Fruit fly (Drosophila melanogaster) whole organism, embryonic: ENCODE measurements around the gene CG15047.

Source experiments
- ATbp ChIP-seq: fragments of 200-800 bp; sonication (Bioruptor generic); optimal IDR thresholded peaks from 2 replicates; lab custom pipeline; 2017; ENCODE audit warnings: missing biosample characterization, mild to moderate bottlenecking, missing genetic modification characterization, missing genetic modification reagents
- Atf6 ChIP-seq: fragments of 200-800 bp; sonication (Bioruptor generic); IDR thresholded peaks from 2 replicates; pipeline ENCODE4 v1.3.6; 2022; ENCODE audit warnings: missing biosample characterization, missing genetic modification characterization
- CG10209 ChIP-seq: fragments of 200-800 bp; sonication (Bioruptor generic); optimal IDR thresholded peaks from 3 replicates; lab custom pipeline; 2017; ENCODE audit warnings: missing biosample characterization, mild to moderate bottlenecking, missing genetic modification characterization, missing genetic modification reagents
- CG11456 ChIP-seq: fragments of 200-800 bp; sonication (Bioruptor generic); IDR thresholded peaks from 3 replicates; pipeline ENCODE4 v1.3.6; 2022; ENCODE audit warnings: missing biosample characterization, missing genetic modification characterization
- CG11504 ChIP-seq: fragments of 200-800 bp; sonication (Bioruptor generic); optimal IDR thresholded peaks from 3 replicates; lab custom pipeline; 2019; ENCODE audit warnings: missing biosample characterization, mild to moderate bottlenecking, missing genetic modification characterization, moderate library complexity
- CG16863 ChIP-seq: fragments of 200-800 bp; sonication (Bioruptor generic); optimal IDR thresholded peaks from 3 replicates; lab custom pipeline; 2016; ENCODE audit warnings: missing biosample characterization, missing genetic modification characterization
- CG18764 ChIP-seq: fragments of 200-800 bp; sonication (Bioruptor generic); optimal IDR thresholded peaks from 3 replicates; lab custom pipeline; 2016; ENCODE audit warnings: missing biosample characterization, missing genetic modification characterization
- CG2129 ChIP-seq: fragments of 200-800 bp; sonication (Bioruptor generic); IDR thresholded peaks from 2 replicates; pipeline ENCODE4 v1.3.6; 2022; ENCODE audit warnings: missing biosample characterization, missing genetic modification characterization; ENCODE audit not compliant: partially characterized antibody
- CG3995 ChIP-seq: fragments of 200-800 bp; sonication (Bioruptor generic); optimal IDR thresholded peaks from 3 replicates; lab custom pipeline; 2016; ENCODE audit warnings: missing biosample characterization, missing genetic modification characterization
- CG5953 ChIP-seq: fragments of 200-800 bp; sonication (Bioruptor generic); IDR thresholded peaks from 2 replicates; pipeline ENCODE4 v1.3.6; 2022; ENCODE audit warnings: missing biosample characterization, missing genetic modification characterization
- CG6654 ChIP-seq: fragments of 200-800 bp; sonication (Bioruptor generic); optimal IDR thresholded peaks from 2 replicates; lab custom pipeline; 2017; ENCODE audit warnings: missing biosample characterization, mild to moderate bottlenecking, missing genetic modification characterization
- CG6854 ChIP-seq: fragments of 200-800 bp; sonication (Bioruptor generic); optimal IDR thresholded peaks from 3 replicates; lab custom pipeline; 2017; ENCODE audit warnings: missing biosample characterization, mild to moderate bottlenecking, missing genetic modification characterization
- CG7372 ChIP-seq: fragments of 200-800 bp; sonication (Bioruptor generic); IDR thresholded peaks from 2 replicates; pipeline ENCODE4 v1.3.6; 2022; ENCODE audit warnings: missing biosample characterization, missing genetic modification characterization
- CG7839 ChIP-seq: fragments of 200-800 bp; sonication (Bioruptor generic); optimal IDR thresholded peaks from 3 replicates; lab custom pipeline; 2018; ENCODE audit warnings: missing biosample characterization, mild to moderate bottlenecking, missing genetic modification characterization, moderate library complexity
- CG9609 ChIP-seq: fragments of 200-800 bp; sonication (Bioruptor generic); optimal IDR thresholded peaks from 3 replicates; lab custom pipeline; 2016; ENCODE audit warnings: missing biosample characterization, missing genetic modification characterization
- CG9797 ChIP-seq: fragments of 200-800 bp; sonication (Bioruptor generic); optimal IDR thresholded peaks from 3 replicates; lab custom pipeline; 2018; ENCODE audit warnings: missing biosample characterization, mild to moderate bottlenecking, missing genetic modification characterization
- Dll ChIP-seq: fragments of 200-800 bp; sonication (Bioruptor generic); IDR thresholded peaks from 4 replicates; pipeline ENCODE4 v1.3.6; 2022; ENCODE audit warnings: missing biosample characterization, missing genetic modification characterization; ENCODE audit not compliant: partially characterized antibody
- Dp ChIP-seq: fragments of 200-800 bp; sonication (Bioruptor generic); optimal IDR thresholded peaks from 2 replicates; lab custom pipeline; 2018; ENCODE audit warnings: missing biosample characterization, mild to moderate bottlenecking, missing genetic modification characterization, moderate library complexity
- Drgx ChIP-seq: fragments of 200-800 bp; sonication (Bioruptor generic); IDR thresholded peaks from 2 replicates; pipeline ENCODE4 v1.3.6; 2022; ENCODE audit warnings: missing biosample characterization, missing genetic modification characterization
- Ets65A ChIP-seq: fragments of 200-800 bp; sonication (Bioruptor generic); peaks from one replicate; lab custom pipeline; 2016; ENCODE audit warnings: missing biosample characterization, missing genetic modification characterization
- Fer3 ChIP-seq: fragments of 200-800 bp; sonication (Bioruptor generic); optimal IDR thresholded peaks from 2 replicates; lab custom pipeline; 2018; ENCODE audit warnings: missing biosample characterization, mild to moderate bottlenecking, missing genetic modification characterization, moderate library complexity
- HLH4C ChIP-seq: fragments of 200-800 bp; sonication (Bioruptor generic); IDR thresholded peaks from 3 replicates; pipeline ENCODE4 v1.3.6; 2022; ENCODE audit warnings: missing biosample characterization, missing genetic modification characterization; ENCODE audit not compliant: partially characterized antibody
- Hr39 ChIP-seq: fragments of >200 bp; optimal IDR thresholded peaks from 2 replicates; lab custom pipeline; 2017
- Hsf ChIP-seq: fragments of 200-800 bp; sonication (Bioruptor generic); optimal IDR thresholded peaks from 3 replicates; lab custom pipeline; 2016; ENCODE audit warnings: missing biosample characterization, missing genetic modification characterization
- Meics ChIP-seq: fragments of 200-800 bp; sonication (Bioruptor generic); optimal IDR thresholded peaks from 2 replicates; lab custom pipeline; 2017; ENCODE audit warnings: missing biosample characterization, mild to moderate bottlenecking, missing genetic modification characterization
- Scr ChIP-seq: fragments of 200-800 bp; sonication (Bioruptor generic); IDR thresholded peaks from 2 replicates; pipeline ENCODE4 v1.3.6; 2022; ENCODE audit warnings: missing biosample characterization, missing genetic modification characterization; ENCODE audit not compliant: partially characterized antibody
- Six4 ChIP-seq: fragments of 200-800 bp; sonication (Bioruptor generic); optimal IDR thresholded peaks from 2 replicates; lab custom pipeline; 2016; ENCODE audit warnings: missing biosample characterization, missing genetic modification characterization
- Spps ChIP-seq: fragments of 200-800 bp; sonication (Bioruptor generic); optimal IDR thresholded peaks from 2 replicates; lab custom pipeline; 2018; ENCODE audit warnings: missing biosample characterization, mild to moderate bottlenecking, missing genetic modification characterization
- Usf ChIP-seq: fragments of 200-800 bp; sonication (Bioruptor generic); optimal IDR thresholded peaks from 2 replicates; lab custom pipeline; 2017; ENCODE audit warnings: missing genotype, missing biosample characterization, missing genetic modification characterization
- abd-A ChIP-seq: fragments of 200-800 bp; sonication (Bioruptor generic); optimal IDR thresholded peaks from 3 replicates; lab custom pipeline; 2019; ENCODE audit warnings: missing biosample characterization, mild to moderate bottlenecking, missing genetic modification characterization, moderate library complexity
- al ChIP-seq: fragments of 200-800 bp; sonication (Bioruptor generic); IDR thresholded peaks from 2 replicates; pipeline ENCODE4 v1.3.6; 2022; ENCODE audit warnings: missing biosample characterization, missing genetic modification characterization
- bcd ChIP-seq: fragments of 200-800 bp; sonication (Bioruptor generic); optimal IDR thresholded peaks from 2 replicates; lab custom pipeline; 2017; ENCODE audit warnings: missing biosample characterization, mild to moderate bottlenecking, missing genetic modification characterization
- bsh ChIP-seq, 2 experiments: fragments of 200-800 bp; sonication (Bioruptor generic); optimal IDR thresholded peaks; 2 replicates each; lab custom pipeline; 2017 to 2018; ENCODE audit warnings: mild to moderate bottlenecking in 2 of 2, missing biosample characterization in 2 of 2, missing genetic modification characterization in 2 of 2, moderate library complexity in 1 of 2
- croc ChIP-seq: fragments of 200-800 bp; sonication (Bioruptor generic); conservative IDR thresholded peaks from 3 replicates; pipeline ENCODE4 v1.3.6; 2022; ENCODE audit warnings: missing biosample characterization, missing genetic modification characterization
- crol ChIP-seq: fragments of 200-800 bp; sonication (Bioruptor generic); IDR thresholded peaks from 2 replicates; pipeline ENCODE4 v1.3.6; 2022; ENCODE audit warnings: missing biosample characterization, missing genetic modification characterization
- dmrt99B ChIP-seq: fragments of 200-800 bp; sonication (Bioruptor generic); optimal IDR thresholded peaks from 2 replicates; lab custom pipeline; 2018; ENCODE audit warnings: missing biosample characterization, mild to moderate bottlenecking, missing genetic modification characterization, moderate library complexity
- esg ChIP-seq: fragments of 200-800 bp; sonication (Bioruptor generic); conservative IDR thresholded peaks from 2 replicates; pipeline ENCODE4 v1.3.6; 2022; ENCODE audit warnings: missing biosample characterization, missing genetic modification characterization
- exex ChIP-seq: fragments of 200-800 bp; sonication (Bioruptor generic); optimal IDR thresholded peaks from 4 replicates; lab custom pipeline; 2018; ENCODE audit warnings: missing biosample characterization, mild to moderate bottlenecking, missing genetic modification characterization, moderate library complexity
- fd96Cb ChIP-seq: fragments of 200-800 bp; sonication (Bioruptor generic); optimal IDR thresholded peaks from 2 replicates; lab custom pipeline; 2018; ENCODE audit warnings: missing biosample characterization, mild to moderate bottlenecking, missing genetic modification characterization, moderate library complexity
- gcm ChIP-seq: fragments of 200-800 bp; sonication (Bioruptor generic); optimal IDR thresholded peaks from 2 replicates; lab custom pipeline; 2019; ENCODE audit warnings: missing biosample characterization, mild to moderate bottlenecking, missing genetic modification characterization, moderate library complexity
- gfzf ChIP-seq: fragments of 200-800 bp; sonication (Bioruptor generic); optimal IDR thresholded peaks from 2 replicates; lab custom pipeline; 2016; ENCODE audit warnings: missing biosample characterization, mild to moderate bottlenecking, missing genetic modification characterization, moderate library complexity
- hb ChIP-seq: fragments of 200-800 bp; sonication (Bioruptor generic); IDR thresholded peaks from 3 replicates; pipeline ENCODE4 v1.3.6; 2022; ENCODE audit warnings: missing biosample characterization, missing genetic modification characterization; ENCODE audit not compliant: partially characterized antibody
- nom ChIP-seq: fragments of 200-800 bp; sonication (Bioruptor generic); optimal IDR thresholded peaks from 2 replicates; lab custom pipeline; 2017; ENCODE audit warnings: missing biosample characterization, missing genetic modification characterization, mild to moderate bottlenecking, moderate library complexity, missing genetic modification reagents
- pita ChIP-seq: fragments of 200-800 bp; sonication (Bioruptor generic); optimal IDR thresholded peaks from 2 replicates; lab custom pipeline; 2017; ENCODE audit warnings: missing biosample characterization, mild to moderate bottlenecking, missing genetic modification characterization
- pum ChIP-seq: fragments of 200-800 bp; sonication (Bioruptor generic); optimal IDR thresholded peaks from 2 replicates; lab custom pipeline; 2016; ENCODE audit warnings: missing biosample characterization, missing genetic modification characterization
- ranshi ChIP-seq: fragments of 200-800 bp; sonication (Bioruptor generic); IDR thresholded peaks from 2 replicates; pipeline ENCODE4 v1.3.6; 2022; ENCODE audit warnings: missing biosample characterization, missing genetic modification characterization
- rib ChIP-seq: fragments of 200-800 bp; sonication (Bioruptor generic); IDR thresholded peaks from 2 replicates; pipeline ENCODE4 v1.3.6; 2022; ENCODE audit warnings: missing biosample characterization, missing genetic modification characterization
- sr ChIP-seq: fragments of 200-800 bp; sonication (Bioruptor generic); IDR thresholded peaks from 3 replicates; pipeline ENCODE4 v1.3.6; 2022; ENCODE audit warnings: missing biosample characterization, missing genetic modification characterization
- zfh1 ChIP-seq: fragments of 200-800 bp; sonication (Bioruptor generic); IDR thresholded peaks from 3 replicates; pipeline ENCODE4 v1.3.6; 2022; ENCODE audit warnings: missing biosample characterization, missing genetic modification characterization

The CG15047 gene

dm6 chrX:18558583-18558982 lies 30.1 kb downstream of the CG15047 start:
- TF ChIP-seq bsh (GFP tag; optimal IDR thresholded peaks at IDR 0.05; lab: Kevin White, UChicago) (peak in 1 of 2 experiments; percentile 22), CG18764 (GFP tag; lab: Kevin White, UChicago) (no peak), nom (peak; percentile 17), Drgx (peak; percentile 56), Scr (GFP tag; lab: Robert Waterston, UW) (no peak)

DNA sequence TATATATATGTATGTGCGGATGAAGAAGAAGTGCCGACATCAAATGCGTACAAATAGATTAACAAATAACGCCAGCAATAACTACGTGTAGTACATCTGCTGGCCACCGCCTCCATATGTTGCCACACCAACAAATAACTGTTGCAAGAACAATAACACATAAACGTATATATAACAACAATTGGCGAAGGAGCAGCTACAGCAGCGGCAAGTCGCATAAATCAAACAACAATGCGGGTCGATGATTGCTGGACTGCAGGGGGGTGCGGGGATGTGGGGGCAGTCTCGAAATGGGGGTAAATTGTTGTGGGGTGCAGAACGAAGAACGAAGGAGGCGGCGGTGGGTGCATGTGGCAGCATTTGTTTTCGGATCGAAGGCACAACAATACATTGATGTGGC lies 32.1 kb downstream of the CG15047 start:
- TF ChIP-seq CG7372 (GFP tag; lab: Robert Waterston, UW) (no peak), Usf (GFP tag; lab: Kevin White, UChicago) (no peak), sr (no peak), Dp (no peak), gcm (GFP tag; lab: Kevin White, UChicago) (peak; percentile 93), rib (GFP tag; lab: Robert Waterston, UW) (no peak), crol (GFP tag; lab: Robert Waterston, UW) (peak; percentile 63), CG6854 (GFP tag; lab: Kevin White, UChicago) (no peak), Dll (GFP tag; lab: Robert Waterston, UW) (no peak)
- TF ChIP-seq, all 482 proteins: peak for 2

DNA sequence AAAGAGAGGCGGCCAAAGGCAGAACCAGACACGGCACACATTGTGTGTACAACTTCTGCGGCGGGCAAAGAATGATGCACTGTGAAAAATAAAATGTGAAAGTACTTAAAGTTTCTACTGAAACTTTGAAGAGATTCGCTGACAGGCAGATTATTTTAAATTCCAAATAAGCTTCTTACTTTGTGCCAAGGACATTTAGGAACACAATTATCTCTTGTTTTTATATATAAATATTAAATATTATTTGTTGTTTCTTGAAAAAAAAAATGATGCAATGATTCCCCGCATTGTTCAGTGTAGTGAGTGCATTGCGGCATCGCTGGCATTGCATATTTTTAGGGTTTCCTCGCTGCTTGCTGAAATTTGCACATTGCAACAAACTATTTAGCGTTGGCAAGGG lies 36.5 kb downstream of the CG15047 start:
- TF ChIP-seq fd96Cb (tag; lab: Kevin White, UChicago) (no peak), CG7839 (tag; lab: Kevin White, UChicago) (peak; percentile 21), esg (GFP tag; lab: Robert Waterston, UW) (peak; percentile 24), Ets65A (GFP tag; lab: Kevin White, UChicago) (no peak), croc (GFP tag; lab: Robert Waterston, UW) (no peak), ranshi (GFP tag; lab: Robert Waterston, UW) (0 out of 2 replicates have a peak, but pooled peaks have one; percentile 31), CG9797 (GFP tag; lab: Kevin White, UChicago) (no peak), pita (GFP tag; lab: Kevin White, UChicago) (no peak), CG3995 (GFP tag; lab: Kevin White, UChicago) (no peak), CG5953 (GFP tag; lab: Robert Waterston, UW) (no peak), exex (tag; lab: Kevin White, UChicago) (no peak), ATbp (GFP tag; lab: Kevin White, UChicago) (no peak), bcd (GFP tag; lab: Kevin White, UChicago) (no peak), Spps (no peak), CG2129 (GFP tag; lab: Robert Waterston, UW) (no peak), HLH4C (GFP tag; lab: Robert Waterston, UW) (no peak), Six4 (no peak), dmrt99B (no peak), Hr39 (no peak), zfh1 (GFP tag; lab: Robert Waterston, UW) (no peak), abd-A (tag; lab: Kevin White, UChicago) (no peak), pum (GFP tag; lab: Kevin White, UChicago) (no peak), CG16863 (no peak), CG6654 (GFP tag; lab: Kevin White, UChicago) (no peak), CG11504 (peak; percentile 8), Fer3 (no peak), al (no peak), CG11456 (no peak), Hsf (no peak), CG9609 (GFP tag; lab: Kevin White, UChicago) (no peak), CG10209 (GFP tag; lab: Kevin White, UChicago) (no peak), Meics (GFP tag; lab: Kevin White, UChicago) (no peak), hb (no peak), gfzf (GFP tag; lab: Kevin White, UChicago) (no peak), Atf6 (GFP tag; lab: Robert Waterston, UW) (no peak)
